Worm (Caenorhabditis elegans): ENCODE measurements around the gene ZK1127.12.

The ZK1127.12 gene

DNA sequence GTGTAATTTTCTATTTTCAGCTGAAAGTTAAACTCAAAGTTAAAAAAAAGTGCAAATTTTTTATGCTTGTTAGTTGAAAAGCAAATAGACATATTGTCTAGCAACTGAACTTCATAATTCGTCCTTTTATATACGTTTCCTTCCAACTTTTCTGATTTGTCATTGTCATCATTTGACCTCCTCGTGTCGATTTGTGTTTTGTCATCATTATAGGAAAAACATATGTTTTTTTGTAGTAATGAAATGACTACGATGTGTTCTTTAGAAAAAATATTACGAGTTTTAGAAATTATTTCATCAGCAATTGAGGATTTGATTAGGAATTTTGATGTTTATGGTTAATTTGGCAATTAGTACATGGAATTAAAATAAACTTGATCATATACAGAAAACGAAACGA is 8.9 kb downstream of the ZK1127.12 start:
- no peak for TF ChIP-seq ham-2 (GFP tag; optimal IDR thresholded peaks at IDR 0.05)
- no peak for TF ChIP-seq unc-62 (GFP tag; optimal IDR thresholded peaks at IDR 0.05)
- TF ChIP-seq bed-3 (GFP tag; optimal IDR thresholded peaks at IDR 0.05) = no peak
- TF ChIP-seq sptf-1 (tag; optimal IDR thresholded peaks at IDR 0.05) = no peak
- TF ChIP-seq nhr-12 (tag; optimal IDR thresholded peaks at IDR 0.05) = no peak
- no peak for TF ChIP-seq sem-2 (GFP tag; optimal IDR thresholded peaks at IDR 0.05)
- TF ChIP-seq hlh-1 (tag; optimal IDR thresholded peaks at IDR 0.05) = no peak
- TF ChIP-seq lsy-2 (tag; optimal IDR thresholded peaks at IDR 0.05) = no peak
- no peak for TF ChIP-seq drap-1 (GFP tag; optimal IDR thresholded peaks at IDR 0.05)
- TF ChIP-seq mep-1 (tag; optimal IDR thresholded peaks at IDR 0.05) = no peak
- no peak for TF ChIP-seq nhr-237 (tag; optimal IDR thresholded peaks at IDR 0.05)
- no peak for TF ChIP-seq unc-120 (tag; optimal IDR thresholded peaks at IDR 0.05; ENCODE audit: poor library complexity, severe bottlenecking)
- no peak for TF ChIP-seq tbx-8 (GFP tag; optimal IDR thresholded peaks at IDR 0.05)
- TF ChIP-seq ceh-83 (GFP tag; optimal IDR thresholded peaks at IDR 0.05) = no peak

DNA sequence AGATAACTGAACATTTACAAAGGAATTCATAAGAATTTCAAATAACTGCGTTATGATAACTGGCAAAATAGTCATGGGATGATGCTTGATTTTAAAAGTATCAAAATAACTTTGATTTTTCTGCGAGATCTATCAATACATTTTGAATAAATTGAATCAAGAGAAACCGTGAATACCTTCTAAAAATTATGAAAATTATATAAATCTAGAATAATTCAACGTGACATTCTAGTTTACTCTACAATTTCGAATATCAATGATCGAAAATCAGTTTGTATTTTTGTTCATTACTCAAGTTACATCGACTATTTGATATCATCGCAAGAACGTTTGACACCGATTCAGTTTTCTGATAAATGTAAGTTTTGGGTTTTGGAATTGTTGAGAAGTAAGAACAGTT is 9.9 kb downstream of the ZK1127.12 start, which contains the start of gene acs-6:
acs-6 (plus strand) TSS at position 301 of the 400 bp plus-strand sequence.
- TF ChIP-seq M03D4.4 (tag; optimal IDR thresholded peaks at IDR 0.05) (no peak), nhr-12 (tag; optimal IDR thresholded peaks at IDR 0.05) (no peak), unc-39 (tag; optimal IDR thresholded peaks at IDR 0.05) (no peak), tbx-8 (GFP tag; optimal IDR thresholded peaks at IDR 0.05) (no peak), mab-5 (tag; optimal IDR thresholded peaks at IDR 0.05) (no peak), elt-1 (tag; optimal IDR thresholded peaks at IDR 0.05; ENCODE audit: borderline replicate concordance, insufficient read depth) (no peak), sem-2 (GFP tag; optimal IDR thresholded peaks at IDR 0.05) (no peak), pha-4 (tag; optimal IDR thresholded peaks at IDR 0.05) (no peak), ztf-11 (tag; optimal IDR thresholded peaks at IDR 0.05) (no peak), zip-8 (tag; optimal IDR thresholded peaks at IDR 0.05) (no peak), mls-2 (tag; optimal IDR thresholded peaks at IDR 0.05) (no peak)

ce11 chrII:7065391-7065790 is 13.5 kb downstream of the ZK1127.12 start, which contains the start of gene nos-2:
nos-2 (plus strand) TSS chrII:7065618.
- TF ChIP-seq bed-3 (GFP tag; optimal IDR thresholded peaks at IDR 0.05) (no peak), unc-120 (tag; optimal IDR thresholded peaks at IDR 0.05; ENCODE audit: poor library complexity, severe bottlenecking) (no peak), ces-1 (GFP tag; optimal IDR thresholded peaks at IDR 0.05) (no peak), nhr-2 (tag; optimal IDR thresholded peaks at IDR 0.05) (no peak), lsy-2 (tag; optimal IDR thresholded peaks at IDR 0.05) (no peak), mls-2 (tag; optimal IDR thresholded peaks at IDR 0.05) (no peak), elt-1 (tag; optimal IDR thresholded peaks at IDR 0.05; ENCODE audit: borderline replicate concordance, insufficient read depth) (no peak), drap-1 (GFP tag; optimal IDR thresholded peaks at IDR 0.05) (no peak), lin-32 (GFP tag; optimal IDR thresholded peaks at IDR 0.05) (no peak), unc-39 (tag; optimal IDR thresholded peaks at IDR 0.05) (no peak)

ce11 chrII:7069866-7070265 is 18.0 kb downstream of the ZK1127.12 start, which contains the start of gene him-14:
him-14 (minus strand) TSS chrII:7069966.
- TF ChIP-seq mep-1 (tag; optimal IDR thresholded peaks at IDR 0.05) (no peak), M03D4.4 (tag; optimal IDR thresholded peaks at IDR 0.05) (no peak), sptf-1 (tag; optimal IDR thresholded peaks at IDR 0.05) (no peak), cnd-1 (tag; optimal IDR thresholded peaks at IDR 0.05) (no peak), tbx-8 (GFP tag; optimal IDR thresholded peaks at IDR 0.05) (no peak), elt-1 (tag; optimal IDR thresholded peaks at IDR 0.05; ENCODE audit: borderline replicate concordance, insufficient read depth) (no peak)

ce11 chrII:7070434-7070833 is 18.6 kb downstream of the ZK1127.12 start:
- TF ChIP-seq pha-4 (tag; optimal IDR thresholded peaks at IDR 0.05) = no peak
- no peak for TF ChIP-seq drap-1 (GFP tag; optimal IDR thresholded peaks at IDR 0.05)
- TF ChIP-seq snpc-4 (tag; optimal IDR thresholded peaks at IDR 0.05) = no peak
- TF ChIP-seq elt-3 (tag; optimal IDR thresholded peaks at IDR 0.05) = no peak
- no peak for TF ChIP-seq flh-1 (GFP tag; optimal IDR thresholded peaks at IDR 0.05)
- TF ChIP-seq ceh-39 (tag; optimal IDR thresholded peaks at IDR 0.05) = no peak
- TF ChIP-seq nhr-2 (tag; optimal IDR thresholded peaks at IDR 0.05) = no peak
- TF ChIP-seq ces-1 (GFP tag; optimal IDR thresholded peaks at IDR 0.05) = no peak
- TF ChIP-seq bed-3 (GFP tag; optimal IDR thresholded peaks at IDR 0.05) = no peak
- TF ChIP-seq nhr-76 (tag; optimal IDR thresholded peaks at IDR 0.05) = no peak
- TF ChIP-seq unc-39 (tag; optimal IDR thresholded peaks at IDR 0.05) = no peak
- TF ChIP-seq tbx-8 (GFP tag; optimal IDR thresholded peaks at IDR 0.05) = no peak
- TF ChIP-seq nhr-12 (tag; optimal IDR thresholded peaks at IDR 0.05) = no peak
- no peak for TF ChIP-seq mep-1 (tag; optimal IDR thresholded peaks at IDR 0.05)
